Fruit fly (Drosophila melanogaster): ENCODE results near the gene CG11327.
A peak's percentile ranks its signal among the peaks of the same experiment; 100 is the strongest.

The CG11327 gene

dm6 chr2L:6683992-6684882 lies 2.3 kb downstream of the CG11327 start, which contains the start of gene Nhe3 (continued):
- TF ChIP-seq chm (GFP tag; IDR thresholded peaks at IDR 0.05) (0 out of 2 replicates have a peak, but pooled peaks have one; percentile 74), aop (GFP tag; IDR thresholded peaks at IDR 0.05) (no peak), H15 (GFP tag; IDR thresholded peaks at IDR 0.05) (peak; percentile 82), CG12236 (GFP tag; optimal IDR thresholded peaks at IDR 0.05) (peak; percentile 26), dmrt11E (tag; optimal IDR thresholded peaks at IDR 0.05) (peak; percentile 77), CG15269 (tag; optimal IDR thresholded peaks at IDR 0.05) (no peak), Mad (GFP tag; optimal IDR thresholded peaks at IDR 0.05) (peak; percentile 87), CG2202 (tag; optimal IDR thresholded peaks at IDR 0.05) (peak; percentile 36), H2.0 (GFP tag; IDR thresholded peaks at IDR 0.05) (peak; percentile 62), Rfx (GFP tag; IDR thresholded peaks at IDR 0.05) (peak; percentile 90), CG17568 (GFP tag; optimal IDR thresholded peaks at IDR 0.05) (peak; percentile 70), sna (GFP tag; IDR thresholded peaks at IDR 0.05; ENCODE audit: partially characterized antibody) (no peak; the same call in 1 of the 2 replicates), ftz-f1 (GFP tag; optimal IDR thresholded peaks at IDR 0.05) (no peak), CG7987 (GFP tag; optimal IDR thresholded peaks at IDR 0.05) (no peak), Ets97D (GFP tag; optimal IDR thresholded peaks at IDR 0.05) (peak; percentile 78), CG14441 (GFP tag; IDR thresholded peaks at IDR 0.05) (peak; percentile 86), en (GFP tag; optimal IDR thresholded peaks at IDR 0.05) (no peak), Ada2b (GFP tag; IDR thresholded peaks at IDR 0.05) (peak; percentile 66), crol (GFP tag; IDR thresholded peaks at IDR 0.05) (peak; percentile 94), exex (tag; optimal IDR thresholded peaks at IDR 0.05) (peak; percentile 45), al (GFP tag; IDR thresholded peaks at IDR 0.05) (peak; percentile 82), D19A (tag; optimal IDR thresholded peaks at IDR 0.05) (no peak), CG10979 (tag; optimal IDR thresholded peaks at IDR 0.05) (peak; percentile 73), CG6765 (GFP tag; optimal IDR thresholded peaks at IDR 0.05) (peak; percentile 60), hkb (optimal IDR thresholded peaks at IDR 0.05) (peak; percentile 34), hkb (GFP tag; IDR thresholded peaks at IDR 0.05) (peak; percentile 82), ttk (GFP tag; IDR thresholded peaks at IDR 0.05) (peak; percentile 78), pnt (GFP tag; optimal IDR thresholded peaks at IDR 0.05) (peak; percentile 57), D (optimal IDR thresholded peaks at IDR 0.05) (no peak), D (GFP tag; optimal IDR thresholded peaks at IDR 0.05) (peak; percentile 66), Awh (GFP tag; IDR thresholded peaks at IDR 0.05) (peak; percentile 76), HLH4C (GFP tag; IDR thresholded peaks at IDR 0.05; ENCODE audit: partially characterized antibody) (peak; percentile 68), sisA (GFP tag; IDR thresholded peaks at IDR 0.05) (peak; percentile 84), CG8924 (tag; optimal IDR thresholded peaks at IDR 0.05) (peak; percentile 77), sima (GFP tag; optimal IDR thresholded peaks at IDR 0.05) (no peak), gro (GFP tag; optimal IDR thresholded peaks at IDR 0.05) (peak; percentile 41), CG9876 (GFP tag; optimal IDR thresholded peaks at IDR 0.05) (peak; percentile 14), peb (GFP tag; IDR thresholded peaks at IDR 0.05) (peak; percentile 32; the same call in 1 of the 2 replicates), Oaz (GFP tag; IDR thresholded peaks at IDR 0.05) (peak; percentile 54; the same call in 1 of the 2 replicates), CG10462 (GFP tag; optimal IDR thresholded peaks at IDR 0.05) (peak; percentile 60), CG34376 (GFP tag; optimal IDR thresholded peaks at IDR 0.05) (peak; percentile 62), Sox100B (GFP tag; optimal IDR thresholded peaks at IDR 0.05) (peak; percentile 81), Lpt (GFP tag; optimal IDR thresholded peaks at IDR 0.05) (no peak), pzg (GFP tag; optimal IDR thresholded peaks at IDR 0.05) (peak; percentile 40), CG11456 (GFP tag; IDR thresholded peaks at IDR 0.05) (peak; percentile 87), pros (GFP tag; optimal IDR thresholded peaks at IDR 0.05) (no peak), CG11093 (GFP tag; IDR thresholded peaks at IDR 0.05) (peak; percentile 83; the same call in 2 of the 3 replicates), Sry-β (GFP tag; optimal IDR thresholded peaks at IDR 0.05) (no peak), Jarid2 (GFP tag; optimal IDR thresholded peaks at IDR 0.05) (peak; percentile 84), gsb-n (tag; optimal IDR thresholded peaks at IDR 0.05) (peak; percentile 69)

Data from whole organism, embryonic.